Worm (Caenorhabditis elegans): ENCODE measurements around the gene F35E8.7.
"Not testable (repeated sequence)": the region's sequence is repeated elsewhere in the genome, so short reads cannot be mapped to it uniquely, and the experiment has no call there.

- TF ChIP-seq mdl-1 (tag; optimal IDR thresholded peaks at IDR 0.05); lin-39 (tag; optimal IDR thresholded peaks at IDR 0.05); ama-1 (optimal IDR thresholded peaks at IDR 0.05); grh-1 (GFP tag; IDR thresholded peaks at IDR 0.05); ztf-11 (tag; optimal IDR thresholded peaks at IDR 0.05); C04F5.9 (tag; optimal IDR thresholded peaks at IDR 0.05); sup-37 (GFP tag; optimal IDR thresholded peaks at IDR 0.05); irx-1 (tag; optimal IDR thresholded peaks at IDR 0.05); zag-1 (tag; optimal IDR thresholded peaks at IDR 0.05); nhr-237 (tag; optimal IDR thresholded peaks at IDR 0.05); nhr-77 (tag; optimal IDR thresholded peaks at IDR 0.05); nhr-11 (tag; optimal IDR thresholded peaks at IDR 0.05); xbp-1 (tag; optimal IDR thresholded peaks at IDR 0.05): not testable (repeated sequence)
These were observed 16.1 kb downstream of the F35E8.7 start, which contains the start of gene srbc-77 for ce11 chrV:15929882-15930281.

Data from whole organism, L1 larva.